Worm (Caenorhabditis elegans): ENCODE results near the gene best-5.

ce11 chrIII:9714731-9715130 lies 24.7 kb upstream of the best-5 start:
- no peak for TF ChIP-seq nhr-237 (tag; optimal IDR thresholded peaks at IDR 0.05)
- TF ChIP-seq nhr-67 (tag; optimal IDR thresholded peaks at IDR 0.05), result no peak
- no peak for TF ChIP-seq pha-4 (tag; optimal IDR thresholded peaks at IDR 0.05)
- no peak for TF ChIP-seq lin-39 (tag; optimal IDR thresholded peaks at IDR 0.05)
- no peak for TF ChIP-seq nfya-1 (tag; optimal IDR thresholded peaks at IDR 0.05; ENCODE audit: insufficient read depth)
- TF ChIP-seq nhr-76 (tag; optimal IDR thresholded peaks at IDR 0.05), result no peak
- TF ChIP-seq fkh-10 (GFP tag; optimal IDR thresholded peaks at IDR 0.05), result no peak
- TF ChIP-seq nhr-23 (tag; optimal IDR thresholded peaks at IDR 0.05), result no peak
- TF ChIP-seq egl-27 (tag; optimal IDR thresholded peaks at IDR 0.05), result no peak
- TF ChIP-seq elt-3 (tag; optimal IDR thresholded peaks at IDR 0.05), result no peak
- TF ChIP-seq jun-1 (tag; optimal IDR thresholded peaks at IDR 0.05), result no peak
- TF ChIP-seq nhr-77 (tag; optimal IDR thresholded peaks at IDR 0.05), result no peak
